5 fruit fly cellular contexts compared by ENCODE assay signal in genomic region chr3R:31301527-31301926, dm6.
TF ChIP-seq lines count a peak whose summit lies in the region.

No protein-coding gene starts in this region.

- TF ChIP-seq CTCF in whole organism, embryonic (GFP tag; optimal IDR thresholded peaks at IDR 0.05; lab: Kevin White, UChicago): no peak

TF ChIP-seq in whole organism, 6 proteins besides CTCF, POLR2A, EP300 and RAD21:
- TF ChIP-seq EcR (GFP tag; optimal IDR thresholded peaks at IDR 0.05; lab: Kevin White, UChicago): peak in 1 of 2 experiments; percentile 28
- no peak for TF ChIP-seq psq (optimal IDR thresholded peaks at IDR 0.05; lab: Kevin White, UChicago)
- no peak for TF ChIP-seq CG8478 (optimal IDR thresholded peaks at IDR 0.05; lab: Kevin White, UChicago)
- TF ChIP-seq Dll (optimal IDR thresholded peaks at IDR 0.05; lab: Kevin White, UChicago): peak; percentile 32
- TF ChIP-seq usp (GFP tag; optimal IDR thresholded peaks at IDR 0.05; lab: Kevin White, UChicago): no peak
- no peak for TF ChIP-seq pan (optimal IDR thresholded peaks at IDR 0.05; lab: Kevin White, UChicago)

TF ChIP-seq in whole organism, embryonic, 481 proteins besides CTCF, POLR2A, EP300 and RAD21:
- TF ChIP-seq onecut (GFP tag; IDR thresholded peaks at IDR 0.05; lab: Robert Waterston, UW): 0 out of 2 replicates have a peak, but pooled peaks have one; percentile 14
- peak in 1 of 2 experiments; percentile 15 for TF ChIP-seq crp (GFP tag; optimal IDR thresholded peaks at IDR 0.05; lab: Kevin White, UChicago)
- no peak for TF ChIP-seq C15 (GFP tag; IDR thresholded peaks at IDR 0.05; lab: Robert Waterston, UW)
- no peak for TF ChIP-seq dysf (GFP tag; IDR thresholded peaks at IDR 0.05; lab: Robert Waterston, UW)
- TF ChIP-seq Oli (tag; optimal IDR thresholded peaks at IDR 0.05; lab: Kevin White, UChicago): no peak
- TF ChIP-seq gcm (GFP tag; optimal IDR thresholded peaks at IDR 0.05; lab: Kevin White, UChicago): no peak
- TF ChIP-seq ttk (GFP tag; IDR thresholded peaks at IDR 0.05; lab: Robert Waterston, UW): no peak
- no peak for TF ChIP-seq sug (tag; optimal IDR thresholded peaks at IDR 0.05; lab: Kevin White, UChicago)
- TF ChIP-seq CG1647 (GFP tag; optimal IDR thresholded peaks at IDR 0.05; lab: Kevin White, UChicago): no peak
- peak; percentile 56 for TF ChIP-seq CG18476 (GFP tag; optimal IDR thresholded peaks at IDR 0.05; lab: Kevin White, UChicago)
TF ChIP-seq in whole organism, embryonic: peak in this region for 3.

TF ChIP-seq in whole organism, prepupa, 60 proteins besides CTCF, POLR2A, EP300 and RAD21:
- TF ChIP-seq Eip78C (GFP tag; lab: Kevin White, UChicago): peak; percentile 48
- no peak for TF ChIP-seq svp (GFP tag; lab: Kevin White, UChicago)

TF ChIP-seq in whole organism, pupa, 21 proteins besides CTCF, POLR2A, EP300 and RAD21:
- no peak for TF ChIP-seq fd96Ca (GFP tag; IDR thresholded peaks at IDR 0.05; lab: Robert Waterston, UW)
- TF ChIP-seq EcR (GFP tag; optimal IDR thresholded peaks at IDR 0.05; lab: Kevin White, UChicago): peak; percentile 52

TF ChIP-seq in whole organism, wandering third instar larva, 38 proteins besides CTCF, POLR2A, EP300 and RAD21:
- peak; percentile 30 for TF ChIP-seq Vsx2 (GFP tag; optimal IDR thresholded peaks at IDR 0.05; lab: Kevin White, UChicago; ENCODE audit: partially characterized antibody)
- TF ChIP-seq rgr (GFP tag; optimal IDR thresholded peaks at IDR 0.05; lab: Kevin White, UChicago): no peak
